Worm (Caenorhabditis elegans) whole organism, L4/young adult: ENCODE results near the gene sdf-9.
A peak's percentile ranks its signal among the peaks of the same experiment; 100 is the strongest.

Experiments used
- W03F9.2 ChIP-seq: fragments of 150-350 bp; optimal IDR thresholded peaks from 2 replicates; lab custom pipeline; 2014; ENCODE audit warnings: missing biosample characterization, missing genetic modification characterization
- him-1 ChIP-seq: sonication (generic microtip); optimal IDR thresholded peaks from 2 replicates; lab custom pipeline; 2016; ENCODE audit warnings: missing genotype, missing genetic modification reagents, missing genetic modification characterization, missing compliant biosample characterization

DNA sequence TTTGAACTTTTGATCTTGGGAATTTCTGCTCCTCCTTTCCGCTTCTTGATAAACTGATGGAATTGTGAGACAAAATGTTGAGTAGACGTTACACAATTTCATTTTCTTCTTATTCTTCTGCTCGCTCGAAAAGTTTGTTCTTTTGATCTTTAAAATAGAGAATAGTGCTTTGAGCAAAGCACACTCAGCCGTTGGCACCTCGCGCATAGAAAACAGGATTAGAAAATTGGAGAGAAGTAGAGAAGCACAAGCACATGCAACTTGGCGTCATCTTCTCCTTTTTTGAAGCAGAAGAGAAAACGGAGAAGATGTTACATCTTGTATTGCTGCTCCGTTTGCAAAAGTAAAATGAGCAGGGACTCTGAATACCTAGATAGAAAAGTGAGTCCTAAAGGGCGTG is 15.8 kb upstream of the sdf-9 start:
- TF ChIP-seq him-1 (tag; lab: Kevin White, UChicago), result peak; percentile 88
- no peak for TF ChIP-seq W03F9.2
